Fruit fly (Drosophila melanogaster) whole organism, embryonic: ENCODE data around the gene Epp.

Experiments
- Antp ChIP-seq: fragments of 200-800 bp; sonication (Bioruptor generic); optimal IDR thresholded peaks from 3 replicates; lab custom pipeline; 2016; ENCODE audit warnings: missing biosample characterization, missing genetic modification characterization
- CG10462 ChIP-seq: fragments of 200-800 bp; sonication (Bioruptor generic); optimal IDR thresholded peaks from 2 replicates; lab custom pipeline; 2016; ENCODE audit warnings: missing biosample characterization, missing genetic modification characterization
- CG11560 ChIP-seq: fragments of 200-800 bp; sonication (Bioruptor generic); IDR thresholded peaks from 3 replicates; pipeline ENCODE4 v1.3.6; 2022; ENCODE audit warnings: missing biosample characterization, missing genetic modification characterization
- CG12942 ChIP-seq: fragments of 200-800 bp; sonication (Bioruptor generic); optimal IDR thresholded peaks from 3 replicates; lab custom pipeline; 2016; ENCODE audit warnings: missing biosample characterization, missing genetic modification characterization
- CG16779 ChIP-seq: fragments of 200-800 bp; sonication (Bioruptor generic); IDR thresholded peaks from 2 replicates; pipeline ENCODE4 v1.3.6; 2022; ENCODE audit warnings: missing biosample characterization, missing genetic modification characterization
- CG34224 ChIP-seq: fragments of 200-800 bp; sonication (Bioruptor generic); IDR thresholded peaks from 3 replicates; pipeline ENCODE4 v1.3.6; 2022; ENCODE audit warnings: missing biosample characterization, missing genetic modification characterization; ENCODE audit not compliant: partially characterized antibody
- CG4424 ChIP-seq: fragments of 200-800 bp; sonication (Bioruptor generic); optimal IDR thresholded peaks from 3 replicates; lab custom pipeline; 2016; ENCODE audit warnings: missing biosample characterization, missing genetic modification characterization
- CG6654 ChIP-seq: fragments of 200-800 bp; sonication (Bioruptor generic); optimal IDR thresholded peaks from 2 replicates; lab custom pipeline; 2017; ENCODE audit warnings: missing biosample characterization, mild to moderate bottlenecking, missing genetic modification characterization
- CG7963 ChIP-seq: fragments of 200-800 bp; sonication (Bioruptor generic); IDR thresholded peaks from 3 replicates; pipeline ENCODE4 v1.3.6; 2022; ENCODE audit warnings: missing biosample characterization, missing genetic modification characterization; ENCODE audit not compliant: partially characterized antibody
- CG8290 ChIP-seq, 3 experiments: fragments of 200-800 bp; sonication (Bioruptor generic); optimal IDR thresholded peaks; 2 replicates each; lab custom pipeline; 2016 to 2019; ENCODE audit warnings: missing biosample characterization in 3 of 3, missing genetic modification characterization in 3 of 3, mild to moderate bottlenecking in 2 of 3, moderate library complexity in 1 of 3
- CG9817 ChIP-seq: fragments of 200-800 bp; sonication (Bioruptor generic); optimal IDR thresholded peaks from 2 replicates; lab custom pipeline; 2018; ENCODE audit warnings: missing biosample characterization, mild to moderate bottlenecking, missing genetic modification characterization, moderate library complexity
- HHEX ChIP-seq: fragments of 200-800 bp; sonication (Bioruptor generic); optimal IDR thresholded peaks from 3 replicates; lab custom pipeline; 2017; ENCODE audit warnings: missing biosample characterization, mild to moderate bottlenecking, missing genetic modification characterization, missing genetic modification reagents
- Hr51 ChIP-seq, 2 experiments: fragments of 200-800 bp; sonication (Bioruptor generic); optimal IDR thresholded peaks; 2 replicates in 1 of 2; 3 replicates in 1 of 2; lab custom pipeline; 2016 to 2018; ENCODE audit warnings: missing biosample characterization in 2 of 2, missing genetic modification characterization in 2 of 2, mild to moderate bottlenecking in 1 of 2, moderate library complexity in 1 of 2
- MBD-R2 ChIP-seq: fragments of 200-800 bp; sonication (Bioruptor generic); IDR thresholded peaks from 2 replicates; pipeline ENCODE4 v1.3.6; 2022; ENCODE audit warnings: missing biosample characterization, missing genetic modification characterization
- Meics ChIP-seq: fragments of 200-800 bp; sonication (Bioruptor generic); optimal IDR thresholded peaks from 2 replicates; lab custom pipeline; 2017; ENCODE audit warnings: missing biosample characterization, mild to moderate bottlenecking, missing genetic modification characterization
- Mes4 ChIP-seq: fragments of 200-800 bp; sonication (Bioruptor generic); optimal IDR thresholded peaks from 2 replicates; lab custom pipeline; 2016; ENCODE audit warnings: missing biosample characterization, missing genetic modification characterization
- Nf-YB ChIP-seq: fragments of 200-800 bp; sonication (Bioruptor generic); optimal IDR thresholded peaks from 3 replicates; lab custom pipeline; 2019; ENCODE audit warnings: missing biosample characterization, mild to moderate bottlenecking, missing genetic modification characterization, moderate library complexity
- PHDP ChIP-seq: fragments of 200-800 bp; sonication (Bioruptor generic); optimal IDR thresholded peaks from 3 replicates; lab custom pipeline; 2018; ENCODE audit warnings: missing biosample characterization, mild to moderate bottlenecking, missing genetic modification characterization, moderate library complexity
- Scr ChIP-seq: fragments of 200-800 bp; sonication (Bioruptor generic); IDR thresholded peaks from 2 replicates; pipeline ENCODE4 v1.3.6; 2022; ENCODE audit warnings: missing biosample characterization, missing genetic modification characterization; ENCODE audit not compliant: partially characterized antibody
- Taf1 ChIP-seq: fragments of 200-800 bp; sonication (Bioruptor generic); IDR thresholded peaks from 2 replicates; pipeline ENCODE4 v1.3.6; 2022; ENCODE audit warnings: missing biosample characterization, missing genetic modification characterization
- Trl ChIP-seq, 3 experiments: fragments of >200 bp in 2 of 3; fragments of 200-800 bp in 1 of 3; sonication (Bioruptor generic) in 1 of 3; optimal IDR thresholded peaks; 2 replicates in 1 of 3; 3 replicates in 2 of 3; lab custom pipeline; 2016 to 2017; ENCODE audit warnings: missing biosample characterization in 1 of 3, missing genetic modification characterization in 1 of 3
- al ChIP-seq: fragments of 200-800 bp; sonication (Bioruptor generic); IDR thresholded peaks from 2 replicates; pipeline ENCODE4 v1.3.6; 2022; ENCODE audit warnings: missing biosample characterization, missing genetic modification characterization
- ash1 ChIP-seq: fragments of 200-800 bp; sonication (Bioruptor generic); optimal IDR thresholded peaks from 2 replicates; lab custom pipeline; 2018; ENCODE audit warnings: missing biosample characterization, mild to moderate bottlenecking, missing genetic modification characterization
- bigmax ChIP-seq: fragments of 200-800 bp; sonication (Bioruptor generic); optimal IDR thresholded peaks from 2 replicates; lab custom pipeline; 2018; ENCODE audit warnings: missing biosample characterization, mild to moderate bottlenecking, missing genetic modification characterization
- btn ChIP-seq: fragments of 200-800 bp; sonication (Bioruptor generic); optimal IDR thresholded peaks from 2 replicates; lab custom pipeline; 2016; ENCODE audit warnings: missing biosample characterization, missing genetic modification characterization
- caup ChIP-seq: fragments of 200-800 bp; sonication (Bioruptor generic); optimal IDR thresholded peaks from 3 replicates; lab custom pipeline; 2017; ENCODE audit warnings: missing biosample characterization, mild to moderate bottlenecking, missing genetic modification characterization, moderate library complexity; ENCODE audit not compliant: severe bottlenecking
- cg ChIP-seq: fragments of 200-800 bp; sonication (Bioruptor generic); optimal IDR thresholded peaks from 3 replicates; lab custom pipeline; 2019; ENCODE audit warnings: missing biosample characterization, mild to moderate bottlenecking, missing genetic modification characterization, moderate library complexity
- chif ChIP-seq, 2 experiments: fragments of 200-800 bp; sonication (Bioruptor generic); optimal IDR thresholded peaks; 3 replicates each; lab custom pipeline; 2016; ENCODE audit warnings: missing biosample characterization in 2 of 2, missing genetic modification characterization in 2 of 2
- chinmo ChIP-seq: fragments of 200-800 bp; sonication (Bioruptor generic); IDR thresholded peaks from 4 replicates; pipeline ENCODE4 v1.3.6; 2022; ENCODE audit warnings: missing biosample characterization, missing genetic modification characterization; ENCODE audit not compliant: partially characterized antibody
- chm ChIP-seq: fragments of 200-800 bp; sonication (Bioruptor generic); IDR thresholded peaks from 2 replicates; pipeline ENCODE4 v1.3.6; 2022; ENCODE audit warnings: missing biosample characterization, missing genetic modification characterization
- danr ChIP-seq: fragments of 200-800 bp; sonication (Bioruptor generic); IDR thresholded peaks from 2 replicates; pipeline ENCODE4 v1.3.6; 2022; ENCODE audit warnings: missing biosample characterization, missing genetic modification characterization
- dimm ChIP-seq: fragments of 200-800 bp; sonication (Bioruptor generic); IDR thresholded peaks from 2 replicates; pipeline ENCODE4 v1.3.6; 2022; ENCODE audit warnings: missing biosample characterization, missing genetic modification characterization
- fd3F ChIP-seq: fragments of 200-800 bp; sonication (Bioruptor generic); optimal IDR thresholded peaks from 2 replicates; lab custom pipeline; 2018; ENCODE audit warnings: missing biosample characterization, mild to moderate bottlenecking, missing genetic modification characterization, moderate library complexity
- ham ChIP-seq: fragments of 200-800 bp; sonication (Bioruptor generic); IDR thresholded peaks from 2 replicates; pipeline ENCODE4 v1.3.6; 2022; ENCODE audit warnings: missing biosample characterization, missing genetic modification characterization
- hb ChIP-seq: fragments of 200-800 bp; sonication (Bioruptor generic); IDR thresholded peaks from 3 replicates; pipeline ENCODE4 v1.3.6; 2022; ENCODE audit warnings: missing biosample characterization, missing genetic modification characterization; ENCODE audit not compliant: partially characterized antibody
- jumu ChIP-seq: fragments of 200-800 bp; sonication (Bioruptor generic); optimal IDR thresholded peaks from 3 replicates; lab custom pipeline; 2016; ENCODE audit warnings: missing biosample characterization, missing genetic modification characterization
- knrl ChIP-seq: fragments of 200-800 bp; sonication (Bioruptor generic); IDR thresholded peaks from 3 replicates; pipeline ENCODE4 v1.3.6; 2022; ENCODE audit warnings: missing biosample characterization, missing genetic modification characterization; ENCODE audit not compliant: partially characterized antibody
- lov ChIP-seq, 2 experiments: fragments of 200-800 bp in 1 of 2; fragments of >200 bp in 1 of 2; sonication (Bioruptor generic) in 1 of 2; IDR thresholded peaks in 1 of 2; optimal IDR thresholded peaks in 1 of 2; 2 replicates in 1 of 2; 3 replicates in 1 of 2; pipeline versions ENCODE4 v1.3.6 to Lab custom; 2017 to 2022; ENCODE audit warnings: missing biosample characterization in 1 of 2, missing genetic modification characterization in 1 of 2
- nmo ChIP-seq: fragments of 200-800 bp; sonication (Bioruptor generic); optimal IDR thresholded peaks from 2 replicates; lab custom pipeline; 2018; ENCODE audit warnings: missing biosample characterization, mild to moderate bottlenecking, missing genetic modification characterization, moderate library complexity
- nom ChIP-seq: fragments of 200-800 bp; sonication (Bioruptor generic); optimal IDR thresholded peaks from 2 replicates; lab custom pipeline; 2017; ENCODE audit warnings: missing biosample characterization, missing genetic modification characterization, mild to moderate bottlenecking, moderate library complexity, missing genetic modification reagents
- pho ChIP-seq: fragments of 200-800 bp; sonication (Bioruptor generic); optimal IDR thresholded peaks from 2 replicates; lab custom pipeline; 2016; ENCODE audit warnings: missing biosample characterization, missing genetic modification characterization
- slbo ChIP-seq: fragments of 200-800 bp; sonication (Bioruptor generic); IDR thresholded peaks from 2 replicates; pipeline ENCODE4 v1.3.6; 2022; ENCODE audit warnings: missing biosample characterization, missing genetic modification characterization
- stc ChIP-seq: fragments of 200-800 bp; sonication (Bioruptor generic); IDR thresholded peaks from 2 replicates; pipeline ENCODE4 v1.3.6; 2022; ENCODE audit warnings: missing biosample characterization, missing genetic modification characterization
- toy ChIP-seq: fragments of 200-800 bp; sonication (Bioruptor generic); IDR thresholded peaks from 2 replicates; pipeline ENCODE4 v1.3.6; 2022; ENCODE audit warnings: missing biosample characterization, missing genetic modification characterization
- vnd ChIP-seq: fragments of 200-800 bp; sonication (Bioruptor generic); IDR thresholded peaks from 3 replicates; pipeline ENCODE4 v1.3.6; 2022; ENCODE audit warnings: missing biosample characterization, missing genetic modification characterization; ENCODE audit not compliant: partially characterized antibody

The Epp gene

DNA sequence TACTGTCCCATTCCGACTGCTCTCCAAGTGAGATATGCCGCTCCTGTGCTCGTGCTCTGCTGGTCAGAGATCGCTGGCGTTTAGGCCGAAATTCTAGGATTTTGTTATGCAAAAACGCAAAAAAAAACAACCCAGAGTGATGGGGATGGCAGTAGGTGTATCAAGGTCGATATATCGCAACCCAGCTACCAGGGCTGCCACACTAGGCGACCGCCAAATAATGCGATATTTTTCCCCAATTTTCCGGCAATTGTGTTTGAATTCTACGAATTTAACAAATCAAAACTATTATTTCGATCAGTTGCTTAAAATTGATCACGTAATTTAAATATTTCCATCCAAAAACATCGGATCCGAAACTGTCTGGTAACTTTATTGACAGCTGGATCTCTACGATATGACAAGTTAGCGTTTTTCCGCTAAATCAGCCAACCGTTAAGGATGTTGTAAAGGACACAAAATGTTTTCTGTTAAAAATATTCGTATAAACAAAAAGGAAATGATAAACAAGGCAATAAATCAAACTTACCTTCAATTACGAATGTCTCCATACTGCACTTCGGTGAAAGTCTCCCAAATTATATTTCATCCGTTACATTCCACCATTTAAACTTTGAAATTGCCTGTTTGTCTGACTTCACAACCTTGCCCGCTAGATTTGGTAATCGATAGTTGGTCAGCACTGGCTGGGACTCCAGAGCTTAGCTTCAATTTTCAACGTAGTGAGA is 45.0 kb upstream of the Epp start, which contains the start of gene spas (continued):
- TF ChIP-seq Scr (GFP tag; lab: Robert Waterston, UW) (peak; percentile 97), Trl (optimal IDR thresholded peaks at IDR 0.05; lab: Kevin White, UChicago) (no peak), Trl (GFP tag; optimal IDR thresholded peaks at IDR 0.05; lab: Kevin White, UChicago) (peak; percentile 67), al (GFP tag; lab: Robert Waterston, UW) (peak; percentile 63; the same call in 1 of the 2 replicates), chif (GFP tag; optimal IDR thresholded peaks at IDR 0.05; lab: Kevin White, UChicago) (peak; percentile 24 to 70), Hr51 (GFP tag; optimal IDR thresholded peaks at IDR 0.05; lab: Kevin White, UChicago) (peak in 1 of 2 experiments; percentile 59), CG16779 (GFP tag; lab: Robert Waterston, UW) (no peak), fd3F (peak; percentile 40), Meics (peak; percentile 54), vnd (peak; percentile 96), pho (GFP tag; lab: Kevin White, UChicago) (peak; percentile 83), slbo (GFP tag; lab: Robert Waterston, UW) (peak; percentile 89), knrl (GFP tag; lab: Robert Waterston, UW) (peak; percentile 97), stc (GFP tag; lab: Robert Waterston, UW) (peak; percentile 47; the same call in 1 of the 2 replicates), ash1 (GFP tag; lab: Kevin White, UChicago) (no peak), Nf-YB (GFP tag; lab: Kevin White, UChicago) (peak; percentile 31), bigmax (peak; percentile 29), CG6654 (GFP tag; lab: Kevin White, UChicago) (no peak), Mes4 (GFP tag; lab: Kevin White, UChicago) (peak; percentile 17), HHEX (GFP tag; lab: Kevin White, UChicago) (peak; percentile 44), CG10462 (peak; percentile 15), ham (no peak), CG11560 (0 out of 3 replicates have a peak, but pooled peaks have one; percentile 30), CG8290 (GFP tag; optimal IDR thresholded peaks at IDR 0.05; lab: Kevin White, UChicago) (peak; percentile 73), CG8290 (tag; optimal IDR thresholded peaks at IDR 0.05; lab: Kevin White, UChicago) (peak in 1 of 2 experiments; percentile 83), caup (GFP tag; lab: Kevin White, UChicago) (peak; percentile 34), lov (optimal IDR thresholded peaks at IDR 0.05; lab: Kevin White, UChicago) (no peak), lov (GFP tag; IDR thresholded peaks at IDR 0.05; lab: Robert Waterston, UW) (peak; percentile 66; the same call in 1 of the 3 replicates), chinmo (GFP tag; lab: Robert Waterston, UW) (0 out of 4 replicates have a peak, but pooled peaks have one; percentile 68), nmo (GFP tag; lab: Kevin White, UChicago) (peak; percentile 87), danr (GFP tag; lab: Robert Waterston, UW) (peak; percentile 50; the same call in 1 of the 2 replicates), PHDP (peak; percentile 46), cg (GFP tag; lab: Kevin White, UChicago) (no peak), CG4424 (GFP tag; lab: Kevin White, UChicago) (peak; percentile 49), CG7963 (GFP tag; lab: Robert Waterston, UW) (peak; percentile 75; the same call in 2 of the 3 replicates), hb (GFP tag; lab: Robert Waterston, UW) (peak; percentile 92), CG9817 (peak; percentile 67), CG34224 (GFP tag; lab: Robert Waterston, UW) (peak; percentile 86), nom (GFP tag; lab: Kevin White, UChicago) (no peak), dimm (GFP tag; lab: Robert Waterston, UW) (peak; percentile 54), jumu (GFP tag; lab: Kevin White, UChicago) (peak; percentile 85), Antp (GFP tag; lab: Kevin White, UChicago) (peak; percentile 70), btn (GFP tag; lab: Kevin White, UChicago) (peak; percentile 32), MBD-R2 (GFP tag; lab: Robert Waterston, UW) (peak; percentile 87), Taf1 (GFP tag; lab: Robert Waterston, UW) (peak; percentile 44; the same call in 1 of the 2 replicates), CG12942 (GFP tag; lab: Kevin White, UChicago) (peak; percentile 69), toy (GFP tag; lab: Robert Waterston, UW) (peak; percentile 36; the same call in 1 of the 2 replicates), chm (peak; percentile 11; the same call in 1 of the 2 replicates)
